Worm (Caenorhabditis elegans): ENCODE measurements around the gene C31A11.13.

Gene C31A11.13

DNA sequence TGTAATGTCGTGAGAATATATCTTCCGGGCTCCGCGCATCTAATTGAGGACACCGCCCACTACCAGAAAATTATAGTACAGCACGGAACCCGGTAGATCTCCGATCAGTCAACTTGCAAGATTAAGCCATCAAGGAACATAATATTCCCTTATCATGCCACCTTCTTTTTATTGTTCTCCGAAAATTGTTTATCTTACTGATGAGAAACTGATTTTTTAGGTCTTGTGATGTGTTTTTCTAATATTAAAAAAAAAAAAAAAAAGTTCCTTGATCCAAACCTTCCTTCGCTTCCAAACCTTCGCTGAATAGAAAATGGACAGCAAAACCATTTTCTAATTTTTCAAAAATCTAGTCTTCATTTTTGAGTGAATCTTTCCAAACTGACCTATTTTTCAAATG is 26.5 kb upstream of the C31A11.13 start, which contains the start of gene F57G8.7:
Gene F57G8.7, plus strand, starts transcription at position 301 of the 400 bp plus-strand sequence.
- TF ChIP-seq pha-4 (tag; optimal IDR thresholded peaks at IDR 0.05) (no peak), mec-3 (tag; optimal IDR thresholded peaks at IDR 0.05; ENCODE audit: borderline replicate concordance) (no peak), che-1 (tag; optimal IDR thresholded peaks at IDR 0.05) (no peak), fkh-10 (GFP tag; optimal IDR thresholded peaks at IDR 0.05) (no peak), hlh-8 (tag; optimal IDR thresholded peaks at IDR 0.05) (no peak)

DNA sequence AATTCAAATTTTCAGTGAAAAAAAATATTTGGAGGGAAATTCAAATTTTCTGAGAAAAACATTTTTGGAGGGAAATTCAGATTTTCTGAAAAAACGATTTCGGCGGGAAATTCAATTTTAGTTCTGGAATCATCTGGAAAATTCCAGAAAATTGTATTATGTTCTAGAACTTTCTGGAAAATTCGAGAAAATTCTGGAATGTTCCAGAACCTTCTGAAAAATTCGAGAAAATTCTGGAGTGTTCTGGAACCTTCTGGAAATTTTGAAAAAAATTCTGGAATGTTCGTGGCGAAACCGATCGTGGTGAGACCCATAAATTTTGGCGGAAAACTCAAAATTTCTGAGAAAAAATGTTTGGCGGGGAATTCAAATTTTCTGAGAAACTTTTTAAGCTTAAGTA is 19.8 kb upstream of the C31A11.13 start:
- TF ChIP-seq ceh-6 (GFP tag; optimal IDR thresholded peaks at IDR 0.05) (no peak), sdc-2 (tag; optimal IDR thresholded peaks at IDR 0.05) (no peak), ceh-19 (GFP tag; optimal IDR thresholded peaks at IDR 0.05) (no peak), che-1 (tag; optimal IDR thresholded peaks at IDR 0.05) (no peak)

- TF ChIP-seq madf-2 (tag; optimal IDR thresholded peaks at IDR 0.05) (no peak), sdc-2 (tag; optimal IDR thresholded peaks at IDR 0.05) (no peak), pat-9 (tag; optimal IDR thresholded peaks at IDR 0.05) (no peak), pqm-1 (tag; optimal IDR thresholded peaks at IDR 0.05) (no peak), fkh-10 (GFP tag; optimal IDR thresholded peaks at IDR 0.05) (no peak), ets-4 (tag; optimal IDR thresholded peaks at IDR 0.05) (no peak), unc-86 (tag; optimal IDR thresholded peaks at IDR 0.05) (no peak), elt-4 (tag; optimal IDR thresholded peaks at IDR 0.05) (no peak), F13H6.1 (tag; optimal IDR thresholded peaks at IDR 0.05) (no peak), ceh-6 (GFP tag; optimal IDR thresholded peaks at IDR 0.05) (no peak), odd-2 (tag; optimal IDR thresholded peaks at IDR 0.05) (no peak)
Observed at ce11 chrV:16317244-16317643, 14.9 kb upstream of the C31A11.13 start, which contains the start of gene srh-180. Gene srh-180, plus strand, starts transcription at chrV:16317544.

ce11 chrV:16315004-16315403 is 12.7 kb upstream of the C31A11.13 start, which contains the start of gene str-214:
Gene str-214, plus strand, starts transcription at chrV:16315304.
- no peak for TF ChIP-seq eyg-1 (tag; optimal IDR thresholded peaks at IDR 0.05)
- no peak for TF ChIP-seq hlh-6 (tag; optimal IDR thresholded peaks at IDR 0.05)
- TF ChIP-seq zip-5 (tag; optimal IDR thresholded peaks at IDR 0.05): no peak

DNA sequence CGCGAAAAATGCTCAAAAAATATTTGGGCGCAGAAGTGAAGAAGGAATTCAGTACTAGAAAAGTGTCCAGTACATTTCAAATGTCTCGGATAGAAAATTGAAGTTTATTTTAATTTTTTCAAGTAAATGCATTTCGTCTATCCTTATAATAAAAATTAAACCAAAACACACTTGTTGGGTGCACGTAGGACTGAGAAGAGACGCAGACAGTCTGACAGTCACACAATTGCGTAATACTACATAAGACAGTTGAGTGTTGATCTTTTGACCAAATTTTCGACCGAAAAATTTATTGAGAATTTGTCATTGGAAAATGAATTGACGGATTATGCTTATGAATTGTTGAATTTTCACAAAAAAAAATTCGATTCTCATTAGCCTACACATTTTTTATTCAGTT is 7.2 kb upstream of the C31A11.13 start, which contains the start of gene oac-7:
Gene oac-7, plus strand, starts transcription at position 283 of the 400 bp plus-strand sequence.
- TF ChIP-seq fax-1 (tag; optimal IDR thresholded peaks at IDR 0.05) (no peak), ztf-16 (tag; optimal IDR thresholded peaks at IDR 0.05) (no peak), dve-1 (tag; optimal IDR thresholded peaks at IDR 0.05) (no peak), ceh-48 (tag; optimal IDR thresholded peaks at IDR 0.05) (no peak), ceh-34 (tag; optimal IDR thresholded peaks at IDR 0.05) (no peak), tbx-2 (tag; optimal IDR thresholded peaks at IDR 0.05) (no peak), pha-2 (tag; optimal IDR thresholded peaks at IDR 0.05) (no peak), ceh-2 (tag; optimal IDR thresholded peaks at IDR 0.05) (no peak), K02D7.2 (tag; optimal IDR thresholded peaks at IDR 0.05) (no peak), K09A11.1 (tag; optimal IDR thresholded peaks at IDR 0.05; ENCODE audit: insufficient read depth) (no peak), fkh-10 (GFP tag; optimal IDR thresholded peaks at IDR 0.05) (no peak), hlh-15 (tag; optimal IDR thresholded peaks at IDR 0.05) (no peak), rnt-1 (tag; optimal IDR thresholded peaks at IDR 0.05) (no peak), dmd-4 (tag; optimal IDR thresholded peaks at IDR 0.05; ENCODE audit: borderline replicate concordance) (no peak), ama-1 (optimal IDR thresholded peaks at IDR 0.05) (no peak)

DNA sequence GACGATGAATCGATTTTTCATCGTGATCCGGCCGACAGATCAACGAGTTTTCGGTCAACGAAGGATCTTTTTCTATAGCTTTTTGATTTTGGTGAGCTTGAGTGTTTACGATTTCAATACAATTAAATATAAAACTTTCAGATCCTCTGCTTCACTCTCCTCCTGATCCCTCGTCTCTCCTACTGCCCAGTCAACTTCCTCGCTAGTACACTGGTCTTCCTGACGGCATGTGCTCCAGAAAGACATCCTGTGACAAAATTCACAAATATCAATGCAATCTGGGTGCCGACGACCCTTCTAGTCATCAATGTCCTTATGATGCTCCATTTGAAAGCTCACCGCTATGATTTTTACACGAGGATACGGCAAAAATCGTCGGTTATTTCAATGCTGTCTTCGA is 6.0 kb upstream of the C31A11.13 start:
- TF ChIP-seq C38D4.7 (GFP tag; optimal IDR thresholded peaks at IDR 0.05): no peak
- TF ChIP-seq sdc-2 (tag; optimal IDR thresholded peaks at IDR 0.05): no peak
- TF ChIP-seq Y22D7AL.16 (tag; optimal IDR thresholded peaks at IDR 0.05): no peak
- TF ChIP-seq ets-4 (tag; optimal IDR thresholded peaks at IDR 0.05): no peak
- TF ChIP-seq hlh-8 (tag; optimal IDR thresholded peaks at IDR 0.05): no peak
- TF ChIP-seq sox-2 (GFP tag; IDR thresholded peaks at IDR 0.05): no peak
- TF ChIP-seq sox-4 (tag; optimal IDR thresholded peaks at IDR 0.05): no peak
- TF ChIP-seq T23F11.4 (GFP tag; optimal IDR thresholded peaks at IDR 0.05): no peak
- TF ChIP-seq ama-1 (optimal IDR thresholded peaks at IDR 0.05): no peak
- TF ChIP-seq ceh-2 (tag; optimal IDR thresholded peaks at IDR 0.05): no peak
- no peak for TF ChIP-seq ahr-1 (tag; optimal IDR thresholded peaks at IDR 0.05)
- no peak for TF ChIP-seq elt-2 (tag; optimal IDR thresholded peaks at IDR 0.05)
